Fruit fly (Drosophila melanogaster) whole organism, embryonic: ENCODE data around the gene Polr2M.
A peak's percentile ranks its signal among the peaks of the same experiment; 100 is the strongest.

Experiments used
- Aef1 ChIP-seq: fragments of 200-800 bp; sonication (Bioruptor generic); IDR thresholded peaks from 3 replicates; pipeline ENCODE4 v1.3.6; 2022; ENCODE audit warnings: missing biosample characterization, missing genetic modification characterization
- Awh ChIP-seq: fragments of 200-800 bp; sonication (Bioruptor generic); IDR thresholded peaks from 2 replicates; pipeline ENCODE4, ENCODE4 v1.3.6; 2022; ENCODE audit warnings: missing biosample characterization, missing genetic modification characterization
- CG10147 ChIP-seq: fragments of 200-800 bp; sonication (Bioruptor generic); optimal IDR thresholded peaks from 2 replicates; lab custom pipeline; 2019; ENCODE audit warnings: missing biosample characterization, mild to moderate bottlenecking, missing genetic modification characterization, moderate library complexity
- CG10462 ChIP-seq: fragments of 200-800 bp; sonication (Bioruptor generic); optimal IDR thresholded peaks from 2 replicates; lab custom pipeline; 2016; ENCODE audit warnings: missing biosample characterization, missing genetic modification characterization
- CG11560 ChIP-seq: fragments of 200-800 bp; sonication (Bioruptor generic); IDR thresholded peaks from 3 replicates; pipeline ENCODE4 v1.3.6; 2022; ENCODE audit warnings: missing biosample characterization, missing genetic modification characterization
- CG11723 ChIP-seq: fragments of 200-800 bp; sonication (Bioruptor generic); optimal IDR thresholded peaks from 2 replicates; lab custom pipeline; 2017; ENCODE audit warnings: missing biosample characterization, mild to moderate bottlenecking, missing genetic modification characterization
- CG12071 ChIP-seq: fragments of 200-800 bp; sonication (Bioruptor generic); optimal IDR thresholded peaks from 3 replicates; lab custom pipeline; 2018; ENCODE audit warnings: missing biosample characterization, mild to moderate bottlenecking, missing genetic modification characterization
- CG12219 ChIP-seq: fragments of 200-800 bp; sonication (Bioruptor generic); optimal IDR thresholded peaks from 3 replicates; lab custom pipeline; 2018; ENCODE audit warnings: missing biosample characterization, mild to moderate bottlenecking, missing genetic modification characterization
- CG13123 ChIP-seq: fragments of 200-800 bp; sonication (Bioruptor generic); optimal IDR thresholded peaks from 2 replicates; lab custom pipeline; 2016; ENCODE audit warnings: missing biosample characterization, missing genetic modification characterization
- CG13296 ChIP-seq: fragments of 200-800 bp; sonication (Bioruptor generic); optimal IDR thresholded peaks from 3 replicates; lab custom pipeline; 2018; ENCODE audit warnings: missing biosample characterization, mild to moderate bottlenecking, missing genetic modification characterization
- CG13624 ChIP-seq: fragments of 200-800 bp; sonication (Bioruptor generic); optimal IDR thresholded peaks from 2 replicates; lab custom pipeline; 2016; ENCODE audit warnings: missing biosample characterization, missing genetic modification characterization
- CG14860 ChIP-seq: fragments of 200-800 bp; sonication (Bioruptor generic); IDR thresholded peaks from 3 replicates; pipeline ENCODE4 v1.3.6; 2022; ENCODE audit warnings: missing biosample characterization, missing genetic modification characterization; ENCODE audit not compliant: partially characterized antibody
- CG1603 ChIP-seq: fragments of 200-800 bp; sonication (Bioruptor generic); optimal IDR thresholded peaks from 2 replicates; lab custom pipeline; 2019; ENCODE audit warnings: missing biosample characterization, mild to moderate bottlenecking, missing genetic modification characterization, moderate library complexity
- CG17361 ChIP-seq: fragments of 200-800 bp; sonication (Bioruptor generic); IDR thresholded peaks from 3 replicates; pipeline ENCODE4 v1.3.6; 2022; ENCODE audit warnings: missing biosample characterization, missing genetic modification characterization
- CG17612 ChIP-seq: fragments of 200-800 bp; sonication (Bioruptor generic); IDR thresholded peaks from 2 replicates; pipeline ENCODE4 v1.3.6; 2022; ENCODE audit warnings: missing biosample characterization, missing genetic modification characterization
- CG17802 ChIP-seq: fragments of 200-800 bp; sonication (Bioruptor generic); optimal IDR thresholded peaks from 2 replicates; lab custom pipeline; 2018; ENCODE audit warnings: missing biosample characterization, mild to moderate bottlenecking, missing genetic modification characterization, moderate library complexity
- CG3281 ChIP-seq: fragments of 200-800 bp; sonication (Bioruptor generic); optimal IDR thresholded peaks from 3 replicates; lab custom pipeline; 2017; ENCODE audit warnings: missing biosample characterization, mild to moderate bottlenecking, missing genetic modification characterization
- CG3407 ChIP-seq: fragments of 200-800 bp; sonication (Bioruptor generic); optimal IDR thresholded peaks from 2 replicates; lab custom pipeline; 2018; ENCODE audit warnings: missing biosample characterization, mild to moderate bottlenecking, missing genetic modification characterization
- CG34376 ChIP-seq: fragments of 200-800 bp; sonication (Bioruptor generic); optimal IDR thresholded peaks from 2 replicates; lab custom pipeline; 2018; ENCODE audit warnings: missing biosample characterization, mild to moderate bottlenecking, missing genetic modification characterization
- CG3995 ChIP-seq: fragments of 200-800 bp; sonication (Bioruptor generic); optimal IDR thresholded peaks from 3 replicates; lab custom pipeline; 2016; ENCODE audit warnings: missing biosample characterization, missing genetic modification characterization
- CG4360 ChIP-seq: fragments of 200-800 bp; sonication (Bioruptor generic); IDR thresholded peaks from 2 replicates; pipeline ENCODE4 v1.3.6; 2022; ENCODE audit warnings: missing biosample characterization, missing genetic modification characterization
- CG7372 ChIP-seq: fragments of 200-800 bp; sonication (Bioruptor generic); IDR thresholded peaks from 2 replicates; pipeline ENCODE4 v1.3.6; 2022; ENCODE audit warnings: missing biosample characterization, missing genetic modification characterization
- CG7745 ChIP-seq: fragments of 200-800 bp; sonication (Bioruptor generic); optimal IDR thresholded peaks from 2 replicates; lab custom pipeline; 2018; ENCODE audit warnings: missing biosample characterization, mild to moderate bottlenecking, missing genetic modification characterization, moderate library complexity
- CG7928 ChIP-seq: fragments of 200-800 bp; sonication (Bioruptor generic); optimal IDR thresholded peaks from 2 replicates; lab custom pipeline; 2017; ENCODE audit warnings: missing biosample characterization, mild to moderate bottlenecking, missing genetic modification characterization
- CG8290 ChIP-seq, 3 experiments: fragments of 200-800 bp; sonication (Bioruptor generic); optimal IDR thresholded peaks; 2 replicates each; lab custom pipeline; 2016 to 2019; ENCODE audit warnings: missing biosample characterization in 3 of 3, missing genetic modification characterization in 3 of 3, mild to moderate bottlenecking in 2 of 3, moderate library complexity in 1 of 3
- D19B ChIP-seq: fragments of 200-800 bp; sonication (Bioruptor generic); optimal IDR thresholded peaks from 2 replicates; lab custom pipeline; 2017; ENCODE audit warnings: missing biosample characterization, mild to moderate bottlenecking, missing genetic modification characterization
- H15 ChIP-seq: fragments of 200-800 bp; sonication (Bioruptor generic); IDR thresholded peaks from 3 replicates; pipeline ENCODE4 v1.3.6; 2022; ENCODE audit warnings: missing biosample characterization, missing genetic modification characterization
- HHEX ChIP-seq: fragments of 200-800 bp; sonication (Bioruptor generic); optimal IDR thresholded peaks from 3 replicates; lab custom pipeline; 2017; ENCODE audit warnings: missing biosample characterization, mild to moderate bottlenecking, missing genetic modification characterization, missing genetic modification reagents
- Hand ChIP-seq: fragments of 200-800 bp; sonication (Bioruptor generic); optimal IDR thresholded peaks from 2 replicates; lab custom pipeline; 2017; ENCODE audit warnings: mild to moderate bottlenecking, missing biosample characterization, missing genetic modification reagents, missing genetic modification characterization
- Hr78 ChIP-seq, 2 experiments: fragments of 200-800 bp in 1 of 2; fragments of >200 bp in 1 of 2; sonication (Bioruptor generic) in 1 of 2; optimal IDR thresholded peaks; 2 replicates each; lab custom pipeline; 2017 to 2019; ENCODE audit warnings: missing biosample characterization in 2 of 2, missing genetic modification characterization in 2 of 2, mild to moderate bottlenecking in 1 of 2, moderate library complexity in 1 of 2
- Nf-YC ChIP-seq: fragments of 200-800 bp; optimal IDR thresholded peaks from 3 replicates; lab custom pipeline; 2019; ENCODE audit warnings: missing biosample characterization, mild to moderate bottlenecking, missing genetic modification characterization, moderate library complexity
- Rfx ChIP-seq: fragments of 200-800 bp; sonication (Bioruptor generic); IDR thresholded peaks from 2 replicates; pipeline ENCODE4 v1.3.6; 2022; ENCODE audit warnings: missing biosample characterization, missing genetic modification characterization
- Ssrp ChIP-seq: fragments of 200-800 bp; sonication (Bioruptor generic); optimal IDR thresholded peaks from 2 replicates; lab custom pipeline; 2018; ENCODE audit warnings: missing biosample characterization, mild to moderate bottlenecking, missing genetic modification characterization, moderate library complexity
- ash1 ChIP-seq: fragments of 200-800 bp; sonication (Bioruptor generic); optimal IDR thresholded peaks from 2 replicates; lab custom pipeline; 2018; ENCODE audit warnings: missing biosample characterization, mild to moderate bottlenecking, missing genetic modification characterization
- ems ChIP-seq: fragments of 200-800 bp; sonication (Bioruptor generic); optimal IDR thresholded peaks from 3 replicates; lab custom pipeline; 2016; ENCODE audit warnings: missing biosample characterization, missing genetic modification characterization
- gro ChIP-seq: fragments of 200-800 bp; sonication (Bioruptor generic); optimal IDR thresholded peaks from 2 replicates; lab custom pipeline; 2016; ENCODE audit warnings: missing biosample characterization, missing genetic modification characterization
- mam ChIP-seq: fragments of 200-800 bp; sonication (Bioruptor generic); optimal IDR thresholded peaks from 3 replicates; lab custom pipeline; 2016; ENCODE audit warnings: missing biosample characterization, missing genetic modification characterization
- odd ChIP-seq: fragments of 200-800 bp; sonication (Bioruptor generic); optimal IDR thresholded peaks from 2 replicates; lab custom pipeline; 2017; ENCODE audit warnings: missing biosample characterization, mild to moderate bottlenecking, missing genetic modification characterization
- peb ChIP-seq: fragments of 200-800 bp; sonication (Bioruptor generic); IDR thresholded peaks from 2 replicates; pipeline ENCODE4 v1.3.6; 2022; ENCODE audit warnings: missing biosample characterization, missing genetic modification characterization
- pros ChIP-seq: fragments of 200-800 bp; sonication (Bioruptor generic); optimal IDR thresholded peaks from 3 replicates; lab custom pipeline; 2019; ENCODE audit warnings: missing biosample characterization, mild to moderate bottlenecking, missing genetic modification characterization, moderate library complexity
- rib ChIP-seq: fragments of 200-800 bp; sonication (Bioruptor generic); IDR thresholded peaks from 2 replicates; pipeline ENCODE4 v1.3.6; 2022; ENCODE audit warnings: missing biosample characterization, missing genetic modification characterization
- scrt ChIP-seq: fragments of 200-800 bp; sonication (Bioruptor generic); optimal IDR thresholded peaks from 2 replicates; lab custom pipeline; 2018; ENCODE audit warnings: missing biosample characterization, mild to moderate bottlenecking, missing genetic modification characterization, moderate library complexity
- sisA ChIP-seq: fragments of 200-800 bp; sonication (Bioruptor generic); IDR thresholded peaks from 2 replicates; pipeline ENCODE4 v1.3.6; 2022; ENCODE audit warnings: missing biosample characterization, missing genetic modification characterization
- stwl ChIP-seq: fragments of 200-800 bp; sonication (Bioruptor generic); optimal IDR thresholded peaks from 3 replicates; lab custom pipeline; 2018; ENCODE audit warnings: missing biosample characterization, mild to moderate bottlenecking, missing genetic modification characterization, moderate library complexity
- ttk ChIP-seq: fragments of 200-800 bp; sonication (Bioruptor generic); IDR thresholded peaks from 2 replicates; pipeline ENCODE4 v2.1.2; 2022; ENCODE audit warnings: missing biosample characterization, missing genetic modification characterization
- vnd ChIP-seq: fragments of 200-800 bp; sonication (Bioruptor generic); IDR thresholded peaks from 3 replicates; pipeline ENCODE4 v1.3.6; 2022; ENCODE audit warnings: missing biosample characterization, missing genetic modification characterization; ENCODE audit not compliant: partially characterized antibody
- wor ChIP-seq: fragments of 200-800 bp; sonication (Bioruptor generic); IDR thresholded peaks from 2 replicates; pipeline ENCODE4 v1.3.6; 2022; ENCODE audit warnings: missing biosample characterization, missing genetic modification characterization
- z ChIP-seq: fragments of 200-800 bp; sonication (Bioruptor generic); IDR thresholded peaks from 3 replicates; pipeline ENCODE4 v1.3.6; 2022; ENCODE audit warnings: missing biosample characterization, missing genetic modification characterization
- zen2 ChIP-seq: fragments of 200-800 bp; sonication (Bioruptor generic); IDR thresholded peaks from 3 replicates; pipeline ENCODE4 v1.3.6; 2022; ENCODE audit warnings: missing biosample characterization, missing genetic modification characterization; ENCODE audit not compliant: partially characterized antibody

Gene Polr2M

dm6 chr3R:19223369-19223768, 5.9 kb upstream of the Polr2M start (continued):
- TF ChIP-seq Hr78 (GFP tag; optimal IDR thresholded peaks at IDR 0.05; lab: Kevin White, UChicago): peak in 1 of 2 experiments; percentile 82
- peak; percentile 48 for TF ChIP-seq CG12071 (GFP tag; lab: Kevin White, UChicago)
- peak; percentile 62 for TF ChIP-seq gro (GFP tag; lab: Kevin White, UChicago)
- no peak for TF ChIP-seq H15 (GFP tag; lab: Robert Waterston, UW)
- peak; percentile 36 for TF ChIP-seq HHEX (GFP tag; lab: Kevin White, UChicago)
- TF ChIP-seq Rfx (GFP tag; lab: Robert Waterston, UW): peak; percentile 19; the same call in 1 of the 2 replicates
- no peak for TF ChIP-seq CG7372 (GFP tag; lab: Robert Waterston, UW)
- TF ChIP-seq CG3995: peak; percentile 37
- no peak for TF ChIP-seq CG17612 (GFP tag; lab: Robert Waterston, UW)
- TF ChIP-seq CG12219: no peak
- TF ChIP-seq CG8290 (GFP tag; optimal IDR thresholded peaks at IDR 0.05; lab: Kevin White, UChicago): no peak
- peak in 1 of 2 experiments; percentile 56 for TF ChIP-seq CG8290 (tag; optimal IDR thresholded peaks at IDR 0.05; lab: Kevin White, UChicago)
- TF ChIP-seq, all 482 proteins: peak for 64

dm6 chr3R:19225446-19225955, 3.8 kb upstream of the Polr2M start:
- TF ChIP-seq scrt (GFP tag; lab: Kevin White, UChicago) (peak; percentile 52), CG7745 (tag; lab: Kevin White, UChicago) (no peak), Hand (GFP tag; lab: Kevin White, UChicago) (no peak), mam (GFP tag; lab: Kevin White, UChicago) (no peak), rib (peak; percentile 30; the same call in 1 of the 2 replicates), CG4360 (GFP tag; lab: Robert Waterston, UW) (peak; percentile 75), stwl (no peak), CG3407 (GFP tag; lab: Kevin White, UChicago) (no peak), CG17361 (no peak), CG13296 (no peak), CG11560 (no peak), odd (GFP tag; lab: Kevin White, UChicago) (peak; percentile 8), CG34376 (GFP tag; lab: Kevin White, UChicago) (peak; percentile 3), CG14860 (GFP tag; lab: Robert Waterston, UW) (no peak), vnd (no peak), CG10462 (no peak), wor (GFP tag; lab: Robert Waterston, UW) (no peak), zen2 (GFP tag; lab: Robert Waterston, UW) (no peak), sisA (GFP tag; lab: Robert Waterston, UW) (no peak), CG7928 (GFP tag; lab: Kevin White, UChicago) (no peak), ash1 (GFP tag; lab: Kevin White, UChicago) (no peak), Aef1 (GFP tag; lab: Robert Waterston, UW) (peak; percentile 36), CG3281 (no peak), Awh (GFP tag; lab: Robert Waterston, UW) (no peak), CG13123 (GFP tag; lab: Kevin White, UChicago) (no peak), CG10147 (GFP tag; lab: Kevin White, UChicago) (no peak), Nf-YC (no peak), z (GFP tag; lab: Robert Waterston, UW) (no peak), CG1603 (tag; lab: Kevin White, UChicago) (no peak), Ssrp (tag; lab: Kevin White, UChicago) (no peak), CG11723 (GFP tag; lab: Kevin White, UChicago) (no peak), pros (GFP tag; lab: Kevin White, UChicago) (peak; percentile 9), ttk (GFP tag; lab: Robert Waterston, UW) (no peak), ems (GFP tag; lab: Kevin White, UChicago) (no peak), D19B (GFP tag; lab: Kevin White, UChicago) (no peak), CG17802 (no peak), CG13624 (GFP tag; lab: Kevin White, UChicago) (no peak), peb (no peak)
